Fruit fly (Drosophila melanogaster) whole organism, embryonic: ENCODE data around the gene isoQC.

ENCODE experiments used
- Awh ChIP-seq: fragments of 200-800 bp; sonication (Bioruptor generic); IDR thresholded peaks from 2 replicates; pipeline ENCODE4, ENCODE4 v1.3.6; 2022; ENCODE audit warnings: missing biosample characterization, missing genetic modification characterization
- Bteb2 ChIP-seq: fragments of 200-800 bp; sonication (Bioruptor generic); optimal IDR thresholded peaks from 2 replicates; lab custom pipeline; 2016; ENCODE audit warnings: missing biosample characterization, missing genetic modification characterization
- CG10147 ChIP-seq: fragments of 200-800 bp; sonication (Bioruptor generic); optimal IDR thresholded peaks from 2 replicates; lab custom pipeline; 2019; ENCODE audit warnings: missing biosample characterization, mild to moderate bottlenecking, missing genetic modification characterization, moderate library complexity
- CG10959 ChIP-seq: fragments of 200-800 bp; sonication (Bioruptor generic); IDR thresholded peaks from 2 replicates; pipeline ENCODE4 v1.3.6; 2022; ENCODE audit warnings: missing biosample characterization, missing genetic modification characterization
- CG14050 ChIP-seq: fragments of 200-800 bp; sonication (Bioruptor generic); IDR thresholded peaks from 3 replicates; pipeline ENCODE4 v1.3.6; 2022; ENCODE audit warnings: missing biosample characterization, missing genetic modification characterization
- CG14860 ChIP-seq: fragments of 200-800 bp; sonication (Bioruptor generic); IDR thresholded peaks from 3 replicates; pipeline ENCODE4 v1.3.6; 2022; ENCODE audit warnings: missing biosample characterization, missing genetic modification characterization; ENCODE audit not compliant: partially characterized antibody
- CG14965 ChIP-seq: fragments of 200-800 bp; sonication (Bioruptor generic); optimal IDR thresholded peaks from 2 replicates; lab custom pipeline; 2016; ENCODE audit warnings: missing biosample characterization, missing genetic modification characterization, borderline replicate concordance
- CG16779 ChIP-seq: fragments of 200-800 bp; sonication (Bioruptor generic); IDR thresholded peaks from 2 replicates; pipeline ENCODE4 v1.3.6; 2022; ENCODE audit warnings: missing biosample characterization, missing genetic modification characterization
- CG17359 ChIP-seq: fragments of 200-800 bp; sonication (Bioruptor generic); optimal IDR thresholded peaks from 3 replicates; lab custom pipeline; 2018; ENCODE audit warnings: missing biosample characterization, mild to moderate bottlenecking, missing genetic modification characterization, moderate library complexity
- CG1832 ChIP-seq: fragments of 200-800 bp; sonication (Bioruptor generic); optimal IDR thresholded peaks from 2 replicates; lab custom pipeline; 2017; ENCODE audit warnings: missing biosample characterization, mild to moderate bottlenecking, missing genetic modification characterization, inconsistent platforms
- CG30403 ChIP-seq: fragments of 200-800 bp; sonication (Bioruptor generic); optimal IDR thresholded peaks from 3 replicates; lab custom pipeline; 2016; ENCODE audit warnings: missing biosample characterization, missing genetic modification characterization
- CG31388 ChIP-seq: fragments of 200-800 bp; sonication (Bioruptor generic); optimal IDR thresholded peaks from 2 replicates; lab custom pipeline; 2016; ENCODE audit warnings: missing biosample characterization, missing genetic modification characterization
- CG3407 ChIP-seq: fragments of 200-800 bp; sonication (Bioruptor generic); optimal IDR thresholded peaks from 2 replicates; lab custom pipeline; 2018; ENCODE audit warnings: missing biosample characterization, mild to moderate bottlenecking, missing genetic modification characterization
- CG3995 ChIP-seq: fragments of 200-800 bp; sonication (Bioruptor generic); optimal IDR thresholded peaks from 3 replicates; lab custom pipeline; 2016; ENCODE audit warnings: missing biosample characterization, missing genetic modification characterization
- CG4282 ChIP-seq: fragments of 200-800 bp; sonication (Bioruptor generic); optimal IDR thresholded peaks from 2 replicates; lab custom pipeline; 2016; ENCODE audit warnings: missing biosample characterization, missing genetic modification characterization
- CG5245 ChIP-seq: fragments of 200-800 bp; sonication (Bioruptor generic); optimal IDR thresholded peaks from 3 replicates; lab custom pipeline; 2016; ENCODE audit warnings: missing biosample characterization, missing genetic modification characterization
- CG7372 ChIP-seq: fragments of 200-800 bp; sonication (Bioruptor generic); IDR thresholded peaks from 2 replicates; pipeline ENCODE4 v1.3.6; 2022; ENCODE audit warnings: missing biosample characterization, missing genetic modification characterization
- CG7786 ChIP-seq: fragments of 200-800 bp; sonication (Bioruptor generic); optimal IDR thresholded peaks from 2 replicates; lab custom pipeline; 2016; ENCODE audit warnings: missing biosample characterization, missing genetic modification characterization
- CG8089 ChIP-seq: fragments of 200-800 bp; sonication (Bioruptor generic); optimal IDR thresholded peaks from 3 replicates; lab custom pipeline; 2016; ENCODE audit warnings: missing biosample characterization, missing genetic modification characterization
- CG8765 ChIP-seq: fragments of 200-800 bp; sonication (Bioruptor generic); IDR thresholded peaks from 2 replicates; pipeline ENCODE4 v1.3.6; 2022; ENCODE audit warnings: missing biosample characterization, missing genetic modification characterization
- CG8924 ChIP-seq: fragments of 200-800 bp; optimal IDR thresholded peaks from 3 replicates; lab custom pipeline; 2019; ENCODE audit warnings: missing biosample characterization, mild to moderate bottlenecking, missing genetic modification characterization, moderate library complexity
- CG9817 ChIP-seq: fragments of 200-800 bp; sonication (Bioruptor generic); optimal IDR thresholded peaks from 2 replicates; lab custom pipeline; 2018; ENCODE audit warnings: missing biosample characterization, mild to moderate bottlenecking, missing genetic modification characterization, moderate library complexity
- D19B ChIP-seq: fragments of 200-800 bp; sonication (Bioruptor generic); optimal IDR thresholded peaks from 2 replicates; lab custom pipeline; 2017; ENCODE audit warnings: missing biosample characterization, mild to moderate bottlenecking, missing genetic modification characterization
- Dp ChIP-seq: fragments of 200-800 bp; sonication (Bioruptor generic); optimal IDR thresholded peaks from 2 replicates; lab custom pipeline; 2018; ENCODE audit warnings: missing biosample characterization, mild to moderate bottlenecking, missing genetic modification characterization, moderate library complexity
- Drgx ChIP-seq: fragments of 200-800 bp; sonication (Bioruptor generic); IDR thresholded peaks from 2 replicates; pipeline ENCODE4 v1.3.6; 2022; ENCODE audit warnings: missing biosample characterization, missing genetic modification characterization
- E2f2 ChIP-seq: fragments of 200-800 bp; sonication (Bioruptor generic); IDR thresholded peaks from 2 replicates; pipeline ENCODE4 v1.3.6; 2022; ENCODE audit warnings: missing biosample characterization, missing genetic modification characterization
- Gsc ChIP-seq: fragments of 200-800 bp; sonication (Bioruptor generic); IDR thresholded peaks from 2 replicates; pipeline ENCODE4 v1.3.6; 2022; ENCODE audit warnings: missing biosample characterization, missing genetic modification characterization
- Hr51 ChIP-seq, 2 experiments: fragments of 200-800 bp; sonication (Bioruptor generic); optimal IDR thresholded peaks; 2 replicates in 1 of 2; 3 replicates in 1 of 2; lab custom pipeline; 2016 to 2018; ENCODE audit warnings: missing biosample characterization in 2 of 2, missing genetic modification characterization in 2 of 2, mild to moderate bottlenecking in 1 of 2, moderate library complexity in 1 of 2
- Jarid2 ChIP-seq: fragments of 200-800 bp; sonication (Bioruptor generic); optimal IDR thresholded peaks from 3 replicates; lab custom pipeline; 2017; ENCODE audit warnings: mild to moderate bottlenecking, missing biosample characterization, missing genetic modification reagents, missing genetic modification characterization
- NC2β ChIP-seq: fragments of 200-800 bp; sonication (Bioruptor generic); optimal IDR thresholded peaks from 2 replicates; lab custom pipeline; 2016; ENCODE audit warnings: missing biosample characterization, missing genetic modification characterization
- Poxn ChIP-seq: fragments of 200-800 bp; sonication (Bioruptor generic); IDR thresholded peaks from 2 replicates; pipeline ENCODE4 v1.3.6; 2022; ENCODE audit warnings: missing biosample characterization, missing genetic modification characterization
- Usf ChIP-seq: fragments of 200-800 bp; sonication (Bioruptor generic); optimal IDR thresholded peaks from 2 replicates; lab custom pipeline; 2017; ENCODE audit warnings: missing genotype, missing biosample characterization, missing genetic modification characterization
- Xbp1 ChIP-seq: fragments of 200-800 bp; sonication (Bioruptor generic); optimal IDR thresholded peaks from 3 replicates; lab custom pipeline; 2016; ENCODE audit warnings: missing biosample characterization, mild to moderate bottlenecking, missing genetic modification characterization
- ab ChIP-seq: fragments of 200-800 bp; sonication (Bioruptor generic); optimal IDR thresholded peaks from 2 replicates; lab custom pipeline; 2016; ENCODE audit warnings: missing biosample characterization, missing genetic modification characterization
- ase ChIP-seq: fragments of 200-800 bp; sonication (Bioruptor generic); IDR thresholded peaks from 3 replicates; pipeline ENCODE4 v1.3.6; 2022; ENCODE audit warnings: missing biosample characterization, missing genetic modification characterization
- ash1 ChIP-seq: fragments of 200-800 bp; sonication (Bioruptor generic); optimal IDR thresholded peaks from 2 replicates; lab custom pipeline; 2018; ENCODE audit warnings: missing biosample characterization, mild to moderate bottlenecking, missing genetic modification characterization
- bcd ChIP-seq: fragments of 200-800 bp; sonication (Bioruptor generic); optimal IDR thresholded peaks from 2 replicates; lab custom pipeline; 2017; ENCODE audit warnings: missing biosample characterization, mild to moderate bottlenecking, missing genetic modification characterization
- disco-r ChIP-seq: fragments of 200-800 bp; sonication (Bioruptor generic); optimal IDR thresholded peaks from 2 replicates; lab custom pipeline; 2016; ENCODE audit warnings: missing biosample characterization, missing genetic modification characterization
- fd96Cb ChIP-seq: fragments of 200-800 bp; sonication (Bioruptor generic); optimal IDR thresholded peaks from 2 replicates; lab custom pipeline; 2018; ENCODE audit warnings: missing biosample characterization, mild to moderate bottlenecking, missing genetic modification characterization, moderate library complexity
- grn ChIP-seq: fragments of 200-800 bp; sonication (Bioruptor generic); optimal IDR thresholded peaks from 3 replicates; lab custom pipeline; 2017; ENCODE audit warnings: missing biosample characterization, missing genetic modification characterization
- gt ChIP-seq: fragments of 200-800 bp; sonication (Bioruptor generic); IDR thresholded peaks from 2 replicates; pipeline ENCODE4 v1.3.6; 2022; ENCODE audit warnings: missing biosample characterization, missing genetic modification characterization
- hbn ChIP-seq: fragments of 200-800 bp; sonication (Bioruptor generic); IDR thresholded peaks from 2 replicates; pipeline ENCODE4 v1.3.6; 2022; ENCODE audit warnings: missing biosample characterization, missing genetic modification characterization; ENCODE audit not compliant: partially characterized antibody
- ind ChIP-seq: fragments of 200-800 bp; sonication (Bioruptor generic); optimal IDR thresholded peaks from 3 replicates; lab custom pipeline; 2016; ENCODE audit warnings: missing biosample characterization, missing genetic modification characterization
- oc ChIP-seq: fragments of 200-800 bp; sonication (Bioruptor generic); optimal IDR thresholded peaks from 2 replicates; lab custom pipeline; 2018; ENCODE audit warnings: missing biosample characterization, mild to moderate bottlenecking, missing genetic modification characterization, moderate library complexity
- pros ChIP-seq: fragments of 200-800 bp; sonication (Bioruptor generic); optimal IDR thresholded peaks from 3 replicates; lab custom pipeline; 2019; ENCODE audit warnings: missing biosample characterization, mild to moderate bottlenecking, missing genetic modification characterization, moderate library complexity
- scrt ChIP-seq: fragments of 200-800 bp; sonication (Bioruptor generic); optimal IDR thresholded peaks from 2 replicates; lab custom pipeline; 2018; ENCODE audit warnings: missing biosample characterization, mild to moderate bottlenecking, missing genetic modification characterization, moderate library complexity
- seq ChIP-seq: fragments of 200-800 bp; sonication (Bioruptor generic); IDR thresholded peaks from 2 replicates; pipeline ENCODE4 v1.3.6; 2022; ENCODE audit warnings: missing biosample characterization, missing genetic modification characterization
- tap ChIP-seq: fragments of 200-800 bp; optimal IDR thresholded peaks from 3 replicates; lab custom pipeline; 2019; ENCODE audit warnings: missing biosample characterization, mild to moderate bottlenecking, missing genetic modification characterization, moderate library complexity
- tin ChIP-seq: fragments of 200-800 bp; sonication (Bioruptor generic); optimal IDR thresholded peaks from 3 replicates; lab custom pipeline; 2016; ENCODE audit warnings: missing biosample characterization, missing genetic modification characterization
- trh ChIP-seq: fragments of 200-800 bp; sonication (Bioruptor generic); optimal IDR thresholded peaks from 2 replicates; lab custom pipeline; 2016; ENCODE audit warnings: missing biosample characterization, missing genetic modification characterization
- yki ChIP-seq: fragments of >200 bp; optimal IDR thresholded peaks from 3 replicates; lab custom pipeline; 2018

isoQC gene

DNA sequence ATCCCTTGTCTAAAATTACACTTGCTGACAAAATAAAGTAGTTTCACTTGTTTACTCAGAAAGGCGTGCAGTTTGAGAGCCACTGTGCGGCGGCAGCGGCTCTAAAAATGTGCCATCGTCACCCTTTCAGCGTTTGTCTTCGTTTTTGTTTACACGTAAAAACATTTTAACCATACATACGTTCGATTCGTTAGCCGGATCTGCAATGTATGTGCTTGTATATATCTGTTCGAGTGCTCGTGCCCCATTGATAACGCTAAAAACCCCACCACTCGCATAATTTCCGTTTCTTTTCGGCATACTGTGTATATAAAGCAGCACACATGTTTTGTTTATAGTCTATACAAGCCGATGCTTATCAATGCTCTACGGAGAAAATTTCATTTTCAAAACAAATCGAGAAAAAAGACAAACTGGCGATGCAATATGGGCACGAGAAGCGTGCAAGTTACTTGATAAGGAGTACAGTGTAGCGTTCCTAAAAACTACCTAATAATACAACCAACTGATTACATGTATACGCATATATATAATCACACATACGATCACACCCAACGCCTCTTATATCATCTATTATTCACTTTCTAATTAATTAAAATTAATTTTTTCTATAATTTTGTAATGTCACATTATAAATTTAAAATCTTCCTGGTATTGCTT lies 42.4 kb downstream of the isoQC start (continued):
- TF ChIP-seq Hr51 (GFP tag; optimal IDR thresholded peaks at IDR 0.05; lab: Kevin White, UChicago) (peak in 1 of 2 experiments; percentile 71), oc (no peak), CG3407 (GFP tag; lab: Kevin White, UChicago) (no peak), CG16779 (GFP tag; lab: Robert Waterston, UW) (no peak), bcd (GFP tag; lab: Kevin White, UChicago) (peak; percentile 14), gt (GFP tag; lab: Robert Waterston, UW) (no peak), CG3995 (GFP tag; lab: Kevin White, UChicago) (no peak), Awh (GFP tag; lab: Robert Waterston, UW) (no peak), D19B (no peak), ab (GFP tag; lab: Kevin White, UChicago) (no peak), grn (GFP tag; lab: Kevin White, UChicago) (peak; percentile 69), CG17359 (peak; percentile 63), CG4282 (GFP tag; lab: Kevin White, UChicago) (no peak), disco-r (GFP tag; lab: Kevin White, UChicago) (no peak), CG10147 (GFP tag; lab: Kevin White, UChicago) (no peak), seq (GFP tag; lab: Robert Waterston, UW) (no peak), CG14050 (GFP tag; lab: Robert Waterston, UW) (0 out of 3 replicates have a peak, but pooled peaks have one; percentile 20), fd96Cb (peak; percentile 59), ase (GFP tag; lab: Robert Waterston, UW) (no peak), CG9817 (peak; percentile 12), CG8089 (GFP tag; lab: Kevin White, UChicago) (no peak), CG31388 (GFP tag; lab: Kevin White, UChicago) (no peak), Drgx (no peak), CG8924 (tag; lab: Kevin White, UChicago) (peak; percentile 61), trh (GFP tag; lab: Kevin White, UChicago) (no peak), Dp (GFP tag; lab: Kevin White, UChicago) (no peak), CG1832 (GFP tag; lab: Kevin White, UChicago) (no peak), Jarid2 (GFP tag; lab: Kevin White, UChicago) (no peak), CG5245 (no peak), Bteb2 (no peak), pros (GFP tag; lab: Kevin White, UChicago) (peak; percentile 49), CG7372 (GFP tag; lab: Robert Waterston, UW) (no peak), ind (GFP tag; lab: Kevin White, UChicago) (peak; percentile 42), Xbp1 (GFP tag; lab: Kevin White, UChicago) (peak; percentile 38), CG14860 (GFP tag; lab: Robert Waterston, UW) (no peak), CG10959 (GFP tag; lab: Robert Waterston, UW) (peak; percentile 10; the same call in 1 of the 2 replicates), CG8765 (no peak), tin (peak; percentile 6), ash1 (GFP tag; lab: Kevin White, UChicago) (no peak), tap (tag; lab: Kevin White, UChicago) (peak; percentile 64), E2f2 (no peak; the same call in 1 of the 2 replicates), CG30403 (GFP tag; lab: Kevin White, UChicago) (peak; percentile 47), yki (lab: Kevin White, UChicago) (no peak), hbn (GFP tag; lab: Robert Waterston, UW) (no peak), CG7786 (GFP tag; lab: Kevin White, UChicago) (no peak), scrt (GFP tag; lab: Kevin White, UChicago) (no peak), Gsc (no peak), Poxn (GFP tag; lab: Robert Waterston, UW) (no peak), Usf (GFP tag; lab: Kevin White, UChicago) (peak; percentile 15), NC2β (GFP tag; lab: Kevin White, UChicago) (no peak), CG14965 (GFP tag; lab: Kevin White, UChicago) (no peak)
